Worm (Caenorhabditis elegans): Measurements from ENCODE around the gene tbx-2.

tbx-2 gene

ce11 chrIII:5171945-5172344 lies 35.8 kb upstream of the tbx-2 start, which contains the start of gene prp-19:
Gene prp-19, minus strand, starts transcription at chrIII:5172045.
- TF ChIP-seq flh-1 (GFP tag; optimal IDR thresholded peaks at IDR 0.05), result no peak
- no peak for TF ChIP-seq pha-4 (tag; optimal IDR thresholded peaks at IDR 0.05)
- no peak for TF ChIP-seq unc-39 (tag; optimal IDR thresholded peaks at IDR 0.05)
- no peak for TF ChIP-seq nhr-28 (tag; optimal IDR thresholded peaks at IDR 0.05)
- no peak for TF ChIP-seq ztf-11 (tag; optimal IDR thresholded peaks at IDR 0.05)
- TF ChIP-seq nhr-76 (tag; optimal IDR thresholded peaks at IDR 0.05), result no peak
- no peak for TF ChIP-seq nhr-2 (tag; optimal IDR thresholded peaks at IDR 0.05)

DNA sequence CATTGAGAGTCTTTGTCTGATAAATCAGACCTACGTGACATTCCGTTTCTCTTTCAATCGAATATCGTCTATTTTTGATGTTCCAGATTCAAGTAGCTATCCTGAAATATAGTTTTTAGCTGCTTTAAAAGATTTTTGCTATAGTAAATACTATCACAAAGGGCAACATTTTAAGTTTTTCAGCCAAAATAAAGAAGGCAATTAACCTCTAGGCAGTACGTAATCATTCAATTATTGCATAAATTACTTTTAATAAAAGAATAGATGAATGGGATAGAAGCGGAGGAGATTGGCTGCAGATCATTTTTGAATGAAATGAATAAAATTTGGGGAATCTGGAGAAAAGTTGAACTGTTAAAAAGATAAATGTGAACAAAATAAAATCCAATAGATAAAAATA lies 33.6 kb upstream of the tbx-2 start, which contains the start of gene ulp-1:
TSS of gene ulp-1 (minus strand) at position 101 of the 400 bp plus-strand sequence.
- TF ChIP-seq mab-5 (tag; optimal IDR thresholded peaks at IDR 0.05) (no peak), bed-3 (GFP tag; optimal IDR thresholded peaks at IDR 0.05) (no peak), mep-1 (tag; optimal IDR thresholded peaks at IDR 0.05) (no peak), flh-1 (GFP tag; optimal IDR thresholded peaks at IDR 0.05) (no peak), nhr-28 (tag; optimal IDR thresholded peaks at IDR 0.05) (no peak), drap-1 (GFP tag; optimal IDR thresholded peaks at IDR 0.05) (no peak), nhr-237 (tag; optimal IDR thresholded peaks at IDR 0.05) (no peak), unc-39 (tag; optimal IDR thresholded peaks at IDR 0.05) (no peak), mls-2 (tag; optimal IDR thresholded peaks at IDR 0.05) (no peak)

DNA sequence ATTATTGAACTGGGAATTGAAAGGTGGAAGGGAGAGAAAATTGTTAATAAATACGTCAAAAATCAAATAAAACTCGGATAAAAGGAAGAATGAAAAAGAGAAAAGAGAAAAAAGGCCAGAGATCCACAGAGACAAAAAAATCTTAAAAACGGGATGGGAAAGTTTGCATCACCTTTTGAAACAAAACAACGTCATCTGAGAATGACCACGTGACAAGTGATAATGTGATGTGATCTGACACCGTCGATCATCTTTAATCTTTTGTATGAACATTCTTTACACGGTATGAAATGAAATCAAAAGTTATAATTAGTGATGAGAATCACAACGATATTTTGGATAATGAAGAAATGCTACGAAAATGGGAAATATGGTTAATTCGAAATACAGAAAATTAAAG lies 29.6 kb upstream of the tbx-2 start:
- TF ChIP-seq nhr-237 (tag; optimal IDR thresholded peaks at IDR 0.05) (no peak), unc-39 (tag; optimal IDR thresholded peaks at IDR 0.05) (no peak), lin-32 (GFP tag; optimal IDR thresholded peaks at IDR 0.05) (no peak), zip-8 (tag; optimal IDR thresholded peaks at IDR 0.05) (no peak), ceh-39 (tag; optimal IDR thresholded peaks at IDR 0.05) (no peak), bed-3 (GFP tag; optimal IDR thresholded peaks at IDR 0.05) (no peak), mep-1 (tag; optimal IDR thresholded peaks at IDR 0.05) (no peak), flh-1 (GFP tag; optimal IDR thresholded peaks at IDR 0.05) (no peak), nhr-12 (tag; optimal IDR thresholded peaks at IDR 0.05) (no peak), M03D4.4 (tag; optimal IDR thresholded peaks at IDR 0.05) (no peak), cnd-1 (tag; optimal IDR thresholded peaks at IDR 0.05) (no peak), elt-1 (tag; optimal IDR thresholded peaks at IDR 0.05; ENCODE audit: borderline replicate concordance, insufficient read depth) (no peak), drap-1 (GFP tag; optimal IDR thresholded peaks at IDR 0.05) (no peak), lsy-2 (tag; optimal IDR thresholded peaks at IDR 0.05) (no peak), tbx-8 (GFP tag; optimal IDR thresholded peaks at IDR 0.05) (no peak), elt-3 (tag; optimal IDR thresholded peaks at IDR 0.05) (no peak), unc-62 (GFP tag; optimal IDR thresholded peaks at IDR 0.05) (no peak), lin-13 (tag; optimal IDR thresholded peaks at IDR 0.05) (no peak), mls-2 (tag; optimal IDR thresholded peaks at IDR 0.05) (no peak), ham-2 (GFP tag; optimal IDR thresholded peaks at IDR 0.05) (no peak)

- TF ChIP-seq flh-1 (GFP tag; optimal IDR thresholded peaks at IDR 0.05) (no peak), nhr-2 (tag; optimal IDR thresholded peaks at IDR 0.05) (no peak), ham-2 (GFP tag; optimal IDR thresholded peaks at IDR 0.05) (no peak), ceh-39 (tag; optimal IDR thresholded peaks at IDR 0.05) (no peak), pha-4 (tag; optimal IDR thresholded peaks at IDR 0.05) (no peak), sptf-1 (tag; optimal IDR thresholded peaks at IDR 0.05) (no peak), nhr-28 (tag; optimal IDR thresholded peaks at IDR 0.05) (no peak), mab-5 (tag; optimal IDR thresholded peaks at IDR 0.05) (no peak), ztf-11 (tag; optimal IDR thresholded peaks at IDR 0.05) (no peak), unc-62 (GFP tag; optimal IDR thresholded peaks at IDR 0.05) (no peak), unc-39 (tag; optimal IDR thresholded peaks at IDR 0.05) (no peak), ceh-83 (GFP tag; optimal IDR thresholded peaks at IDR 0.05) (no peak), nhr-237 (tag; optimal IDR thresholded peaks at IDR 0.05) (no peak), lin-32 (GFP tag; optimal IDR thresholded peaks at IDR 0.05) (no peak), lsy-2 (tag; optimal IDR thresholded peaks at IDR 0.05) (no peak), snpc-4 (tag; optimal IDR thresholded peaks at IDR 0.05) (no peak), mls-2 (tag; optimal IDR thresholded peaks at IDR 0.05) (no peak), elt-1 (tag; optimal IDR thresholded peaks at IDR 0.05; ENCODE audit: borderline replicate concordance, insufficient read depth) (no peak), nhr-12 (tag; optimal IDR thresholded peaks at IDR 0.05) (no peak)
Observed at ce11 chrIII:5165211-5165610, 29.1 kb upstream of the tbx-2 start, which contains the start of gene T10F2.2. Gene T10F2.2, minus strand, starts transcription at chrIII:5165311.

- TF ChIP-seq ces-1 (GFP tag; optimal IDR thresholded peaks at IDR 0.05) (peak; percentile 73), ceh-83 (GFP tag; optimal IDR thresholded peaks at IDR 0.05) (no peak), M03D4.4 (tag; optimal IDR thresholded peaks at IDR 0.05) (no peak), flh-1 (GFP tag; optimal IDR thresholded peaks at IDR 0.05) (no peak), mep-1 (tag; optimal IDR thresholded peaks at IDR 0.05) (peak; percentile 30)
Observed at ce11 chrIII:5162820-5163631, 26.9 kb upstream of the tbx-2 start, which contains the start of gene gars-1. Gene gars-1, minus strand, starts transcription at chrIII:5163627.
